Worm (Caenorhabditis elegans): Measurements from ENCODE around the gene F54D1.6.
"Not testable (repeated sequence)": the region's sequence is repeated elsewhere in the genome, so short reads cannot be mapped to it uniquely, and the experiment has no call there.

F54D1.6 gene

DNA sequence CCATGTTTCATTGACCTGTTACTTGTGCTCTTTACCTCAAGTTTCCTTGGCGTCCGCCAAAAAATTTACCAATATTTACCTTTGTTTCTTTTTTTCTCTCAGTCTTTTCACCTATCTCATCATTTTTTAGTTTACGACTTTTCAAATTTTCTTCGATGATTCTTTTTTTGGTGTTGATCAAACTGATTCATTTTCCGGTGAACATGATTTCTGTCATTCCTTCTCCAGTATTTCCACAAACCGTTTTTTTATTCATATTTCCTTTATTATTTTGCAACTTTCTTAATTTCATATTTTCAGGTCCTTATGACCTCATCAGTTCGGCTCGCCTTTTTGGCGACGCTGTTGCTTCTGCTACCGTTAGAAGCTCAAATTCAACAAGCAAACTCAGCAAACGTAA, at the start of gene F54D1.6:
Gene F54D1.6 (plus strand): TSS at position 301 of the 400 bp plus-strand sequence.
- no peak for TF ChIP-seq W03F9.2 (tag; optimal IDR thresholded peaks at IDR 0.05)
- no peak for TF ChIP-seq dao-5 (tag; optimal IDR thresholded peaks at IDR 0.05)
- TF ChIP-seq him-1 (tag; optimal IDR thresholded peaks at IDR 0.05): no peak

DNA sequence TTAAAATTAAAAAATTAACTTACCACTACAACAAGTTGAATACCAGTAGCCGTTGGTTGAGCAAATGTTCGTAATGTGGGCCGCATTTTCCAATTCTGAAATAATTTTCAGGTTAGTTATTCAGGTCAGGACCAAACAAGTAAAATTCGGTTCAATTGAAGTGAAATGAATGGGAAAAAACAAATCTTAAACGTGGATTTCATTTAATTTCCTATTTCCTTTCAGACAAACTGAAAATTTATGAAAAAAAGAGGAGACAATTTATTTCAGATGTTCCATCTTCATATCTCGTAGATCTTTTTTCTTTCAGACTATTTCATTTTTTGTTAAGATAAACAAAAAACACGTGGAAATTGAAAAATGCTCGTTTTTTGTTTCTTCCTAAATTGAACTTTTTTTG, 46.2 kb upstream of the F54D1.6 start, which contains the start of gene C05C12.6:
Gene C05C12.6 (minus strand): TSS at position 101 of the 400 bp plus-strand sequence.
- TF ChIP-seq dao-5 (tag; optimal IDR thresholded peaks at IDR 0.05) (no peak), W03F9.2 (tag; optimal IDR thresholded peaks at IDR 0.05) (no peak), him-1 (tag; optimal IDR thresholded peaks at IDR 0.05) (no peak)

DNA sequence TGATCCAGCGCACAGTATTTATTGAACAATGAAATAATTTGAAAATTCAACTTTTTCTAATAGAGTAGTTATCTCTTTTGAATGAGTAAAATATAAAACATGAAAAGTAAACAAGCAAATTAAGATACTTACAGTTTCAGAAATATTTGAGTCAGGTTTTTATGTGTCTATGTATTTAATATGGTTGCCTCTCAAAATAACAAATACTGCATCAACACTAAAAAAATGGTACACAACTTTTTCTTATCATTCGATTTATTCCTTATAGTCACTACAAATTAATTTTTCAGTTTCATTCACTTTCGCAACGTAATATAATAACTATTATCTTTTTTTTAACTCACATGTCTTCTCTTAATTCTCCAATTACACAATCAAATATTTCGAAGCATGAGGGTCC, 40.2 kb upstream of the F54D1.6 start:
- no peak for TF ChIP-seq W03F9.2 (tag; optimal IDR thresholded peaks at IDR 0.05)

DNA sequence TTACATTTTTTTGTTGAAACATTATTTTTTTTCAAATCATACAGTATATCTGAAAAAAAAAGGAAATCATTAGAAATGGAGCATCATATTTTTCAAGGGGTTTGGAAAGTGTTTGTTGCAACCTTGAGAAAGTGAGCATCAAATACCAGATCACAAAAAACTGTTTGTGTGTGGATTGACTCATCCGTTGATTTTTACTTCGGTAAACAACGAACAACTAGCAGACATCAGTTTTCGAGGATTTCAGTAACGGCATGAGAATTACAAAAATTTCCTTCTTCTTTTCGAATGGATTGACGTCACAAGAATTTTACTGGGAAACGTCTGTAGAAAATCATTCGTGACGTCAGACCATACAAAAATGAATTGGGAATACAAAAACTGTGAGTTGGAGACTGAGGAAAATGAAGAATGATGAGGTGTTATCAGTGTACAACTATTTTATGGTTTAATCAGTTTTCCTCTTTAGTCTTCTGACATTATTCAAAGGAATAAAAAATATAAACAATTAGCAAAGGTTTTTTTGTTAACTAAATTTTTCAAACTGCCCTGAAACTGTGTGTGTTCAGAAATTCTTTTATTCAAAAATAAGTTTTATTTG, 39.5 kb upstream of the F54D1.6 start, which contains the start of gene C05C12.4:
Gene C05C12.4 (minus strand): TSS at position 51 of the 601 bp plus-strand sequence.
- TF ChIP-seq dao-5 (tag; optimal IDR thresholded peaks at IDR 0.05) (no peak), him-1 (tag; optimal IDR thresholded peaks at IDR 0.05) (no peak), W03F9.2 (tag; optimal IDR thresholded peaks at IDR 0.05) (no peak)

DNA sequence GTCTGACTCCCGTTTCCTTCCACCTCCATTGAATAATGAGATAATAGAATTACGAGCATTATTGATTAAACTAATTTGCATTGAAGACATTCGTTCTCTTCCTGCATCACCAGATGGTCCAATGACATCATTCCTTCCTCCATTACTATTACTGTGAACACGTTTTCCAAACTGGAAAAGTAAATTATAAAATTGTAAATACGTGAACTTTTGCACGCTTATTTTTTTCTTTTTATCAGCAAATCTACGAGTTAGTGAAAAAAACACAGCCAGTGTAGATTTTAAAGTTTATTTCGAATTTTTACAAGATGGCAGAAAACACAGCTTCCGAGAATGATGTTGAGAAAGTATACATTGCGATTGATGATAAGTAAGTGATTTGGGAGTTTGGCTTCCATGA, 33.9 kb upstream of the F54D1.6 start, which contains the start of gene C05C12.1:
Gene C05C12.1 (plus strand): TSS at position 301 of the 400 bp plus-strand sequence.
- not testable (repeated sequence) for TF ChIP-seq him-1, W03F9.2, dao-5 (tag; optimal IDR thresholded peaks at IDR 0.05)

DNA sequence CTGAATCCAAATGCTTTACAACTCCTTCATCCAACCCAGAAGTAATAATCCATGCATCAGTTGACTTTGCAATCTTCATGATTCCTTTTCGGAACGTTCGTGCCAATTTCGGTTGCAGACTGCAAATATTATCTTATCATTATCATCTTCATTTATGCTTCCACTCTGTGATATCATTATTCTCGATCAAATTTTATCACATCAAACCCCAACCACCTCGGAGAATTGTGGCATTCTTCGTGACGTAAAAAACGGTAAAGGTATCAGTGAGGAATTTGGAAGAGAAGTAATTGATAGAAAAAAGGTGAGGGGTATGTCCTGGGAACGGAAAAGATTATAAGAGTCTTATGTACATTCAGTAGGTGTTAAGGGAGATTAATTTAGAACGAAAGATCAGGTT, 30.1 kb upstream of the F54D1.6 start:
- TF ChIP-seq dao-5 (tag; optimal IDR thresholded peaks at IDR 0.05) (no peak), W03F9.2 (tag; optimal IDR thresholded peaks at IDR 0.05) (no peak), him-1 (tag; optimal IDR thresholded peaks at IDR 0.05) (no peak)

DNA sequence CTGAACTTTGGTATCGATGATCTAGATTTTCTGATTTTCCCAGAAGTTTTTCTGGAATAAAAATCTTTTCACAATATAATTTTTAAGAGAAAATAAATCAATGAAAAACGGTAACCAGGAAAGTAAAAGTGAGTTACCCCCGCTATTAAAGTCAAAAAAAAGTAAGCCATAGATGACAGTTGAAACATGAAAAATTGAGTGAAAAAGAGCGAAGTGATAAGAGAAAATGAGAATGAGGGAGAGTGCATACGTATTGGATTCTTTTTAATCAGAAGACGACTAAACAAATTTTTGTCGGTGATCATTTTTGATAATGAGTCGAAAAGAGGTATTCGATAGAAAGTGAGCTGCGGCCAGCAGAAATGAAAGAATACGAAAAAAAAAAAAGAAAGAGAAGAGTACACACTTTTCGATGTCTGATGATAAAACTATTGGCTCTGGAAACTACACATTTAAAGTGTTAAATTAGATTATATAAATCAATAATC, 28.1 kb upstream of the F54D1.6 start, which contains the start of gene gtl-1:
Gene gtl-1 (minus strand): TSS at position 51 of the 488 bp plus-strand sequence.
- TF ChIP-seq dao-5 (tag; optimal IDR thresholded peaks at IDR 0.05): no peak
- no peak for TF ChIP-seq W03F9.2 (tag; optimal IDR thresholded peaks at IDR 0.05)

DNA sequence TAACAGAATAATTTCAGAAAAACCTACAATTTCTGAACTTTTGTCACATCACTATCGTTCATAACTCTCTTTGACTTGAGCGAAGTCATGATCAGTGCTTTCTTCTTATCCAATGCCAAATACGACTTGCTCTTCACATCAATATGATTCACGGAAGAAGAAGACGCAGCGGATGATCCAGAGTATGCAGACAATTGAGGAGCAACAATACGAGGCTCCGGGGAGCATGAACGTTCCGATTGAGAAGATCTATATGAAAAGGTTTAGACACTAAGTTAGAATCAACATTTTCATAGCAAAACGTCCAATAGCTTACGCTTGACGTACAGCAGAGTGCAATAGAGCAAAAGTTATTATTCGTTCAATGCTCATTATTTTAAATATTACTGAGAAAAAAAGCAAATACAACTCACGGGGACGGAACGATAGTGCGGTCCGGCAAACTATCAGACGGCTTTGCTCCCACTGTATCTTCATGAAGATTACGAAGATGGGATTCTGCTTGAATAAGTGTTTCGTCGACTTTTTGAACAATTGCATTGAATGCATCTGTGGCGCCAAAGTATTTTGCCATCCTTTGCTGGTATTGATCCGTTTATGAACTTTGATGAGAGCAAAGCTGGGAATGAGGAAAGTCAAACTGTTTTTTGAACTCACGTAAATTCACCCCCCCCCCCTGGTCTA, 26.9 kb upstream of the F54D1.6 start, which contains the start of gene C05C12.5:
Gene C05C12.5 (minus strand): TSS at position 642 of the 684 bp plus-strand sequence.
- TF ChIP-seq dao-5 (tag; optimal IDR thresholded peaks at IDR 0.05): no peak
- TF ChIP-seq W03F9.2 (tag; optimal IDR thresholded peaks at IDR 0.05): no peak
- no peak for TF ChIP-seq him-1 (tag; optimal IDR thresholded peaks at IDR 0.05)

DNA sequence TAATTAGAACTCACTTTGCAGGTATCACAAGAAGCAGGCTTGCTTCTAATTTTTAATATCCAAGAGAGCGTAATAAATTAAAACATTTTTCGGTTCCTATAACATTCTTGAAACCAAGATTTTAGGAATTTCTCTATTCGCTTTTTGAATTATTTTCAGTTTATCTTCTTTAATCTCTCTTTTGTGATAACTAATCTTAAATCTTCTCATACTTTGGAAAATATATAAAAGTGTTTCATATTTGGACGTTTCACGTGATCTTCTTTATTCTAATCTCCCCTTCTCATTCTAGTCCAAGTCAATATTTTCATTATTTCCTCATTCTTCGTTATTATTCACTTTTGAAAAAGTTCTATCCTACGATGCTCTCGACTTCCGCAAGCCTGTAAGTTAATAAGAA, 26.1 kb upstream of the F54D1.6 start, which contains the start of gene F54D1.1:
Gene F54D1.1 (plus strand): TSS at position 301 of the 400 bp plus-strand sequence.
- TF ChIP-seq him-1 (tag; optimal IDR thresholded peaks at IDR 0.05) (no peak), dao-5 (tag; optimal IDR thresholded peaks at IDR 0.05) (no peak), W03F9.2 (tag; optimal IDR thresholded peaks at IDR 0.05) (no peak)

DNA sequence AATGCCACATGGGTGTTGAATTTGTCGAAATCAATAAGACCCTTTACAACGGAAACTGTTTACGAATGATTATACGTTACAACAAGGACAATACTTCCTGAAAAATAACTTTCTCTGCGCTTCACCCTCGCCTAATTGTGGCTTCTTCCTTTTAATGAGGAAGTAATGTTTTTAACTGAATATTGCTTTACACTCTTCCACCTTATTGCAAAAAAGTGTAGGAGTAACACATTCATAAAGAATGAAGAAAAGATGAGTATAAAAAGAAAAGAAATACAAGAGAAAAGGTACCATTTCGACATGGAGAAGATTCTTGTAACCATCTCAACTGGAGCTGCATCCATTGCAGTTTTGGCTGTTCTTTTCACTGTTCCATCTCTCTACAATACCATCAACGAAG, 24.5 kb upstream of the F54D1.6 start, which contains the start of gene col-126:
Gene col-126 (plus strand): TSS at position 301 of the 400 bp plus-strand sequence.
- TF ChIP-seq him-1, dao-5, W03F9.2 (tag; optimal IDR thresholded peaks at IDR 0.05): not testable (repeated sequence)

DNA sequence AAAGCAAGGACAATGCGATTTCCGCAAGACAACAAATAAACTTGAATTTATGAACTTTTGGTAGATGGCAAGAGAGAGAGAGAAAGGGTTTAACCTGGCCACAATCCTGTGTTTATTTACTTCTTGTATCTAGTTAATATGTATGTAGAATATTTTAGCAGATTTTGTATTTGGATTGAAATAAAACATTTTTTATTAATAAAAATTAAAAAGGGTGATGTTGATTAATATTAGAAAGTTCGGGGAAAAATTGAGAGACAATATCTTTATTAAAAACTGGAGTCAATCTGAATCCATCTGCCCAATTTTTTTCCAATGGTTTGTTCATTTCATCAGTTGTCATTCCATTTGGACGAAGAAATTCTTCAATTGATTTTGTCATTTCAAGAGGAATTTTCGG, 21.5 kb upstream of the F54D1.6 start, which contains the start of gene col-127:
Gene col-127 (minus strand): TSS at position 101 of the 400 bp plus-strand sequence.
- TF ChIP-seq W03F9.2 (tag; optimal IDR thresholded peaks at IDR 0.05): no peak
- no peak for TF ChIP-seq him-1 (tag; optimal IDR thresholded peaks at IDR 0.05)
- no peak for TF ChIP-seq dao-5 (tag; optimal IDR thresholded peaks at IDR 0.05)

DNA sequence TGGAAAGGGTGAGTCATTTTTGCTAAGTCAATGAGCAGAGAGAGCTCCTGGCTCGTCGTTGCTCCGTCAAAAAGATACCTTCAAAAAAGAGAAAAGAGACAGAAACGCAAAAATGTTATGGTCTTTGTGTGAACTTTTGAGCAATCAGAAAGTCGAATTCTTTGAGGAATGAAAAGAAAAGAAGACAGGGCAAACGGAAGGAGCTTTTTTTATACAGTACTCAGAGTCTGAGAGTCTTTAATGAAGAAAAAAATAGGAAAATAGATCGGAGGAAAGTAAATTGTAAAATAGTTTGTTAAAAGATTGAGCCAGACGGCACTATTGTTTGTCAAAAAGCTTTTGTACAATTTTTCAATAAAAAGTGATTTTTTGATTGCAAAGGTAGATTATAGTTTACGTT, 18.1 kb upstream of the F54D1.6 start:
- TF ChIP-seq W03F9.2 (tag; optimal IDR thresholded peaks at IDR 0.05): no peak

DNA sequence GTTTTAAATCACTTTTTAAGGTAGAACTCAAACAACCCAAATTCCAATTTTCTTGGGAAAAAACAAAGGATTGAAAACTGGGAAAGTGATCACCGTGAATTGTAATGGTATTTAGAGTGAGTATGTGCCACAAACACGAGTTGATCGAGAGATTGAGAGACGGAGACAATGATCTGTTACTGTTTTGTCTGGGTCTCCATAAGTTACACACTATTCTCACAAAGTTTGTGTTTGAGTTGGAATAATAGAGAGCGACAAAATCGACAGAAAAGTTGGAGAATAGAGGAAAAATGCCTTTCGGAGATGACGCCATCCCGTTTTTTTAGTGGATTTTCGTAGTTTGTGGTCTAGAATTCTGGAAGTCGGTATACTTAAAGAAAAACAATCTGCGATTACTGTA, 16.3 kb upstream of the F54D1.6 start, which contains the start of gene nhr-7:
Gene nhr-7 (minus strand): TSS at position 101 of the 400 bp plus-strand sequence.
- no peak for TF ChIP-seq dao-5 (tag; optimal IDR thresholded peaks at IDR 0.05)
- TF ChIP-seq W03F9.2 (tag; optimal IDR thresholded peaks at IDR 0.05): no peak
- TF ChIP-seq him-1 (tag; optimal IDR thresholded peaks at IDR 0.05): no peak

DNA sequence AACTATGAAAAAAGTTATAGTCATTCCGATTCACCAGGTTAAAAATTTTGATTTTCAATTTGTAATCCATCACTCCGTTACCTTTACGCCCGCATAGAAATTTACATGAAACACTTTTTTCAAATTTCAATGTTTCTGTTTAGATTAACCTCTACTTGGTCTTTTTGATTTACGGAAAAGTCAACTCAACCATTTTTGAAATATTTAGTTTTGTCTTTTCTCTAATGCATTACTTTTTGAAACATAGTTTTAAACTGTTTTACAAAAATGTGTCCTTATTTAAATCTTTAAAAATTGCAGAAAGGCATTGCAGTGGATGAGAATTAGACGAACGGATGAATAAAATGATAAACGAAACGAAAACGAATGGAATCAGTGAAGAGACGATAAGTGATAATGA, 14.5 kb upstream of the F54D1.6 start, which contains the start of gene gtl-2:
Gene gtl-2 (plus strand): TSS at position 301 of the 400 bp plus-strand sequence.
- TF ChIP-seq dao-5 (tag; optimal IDR thresholded peaks at IDR 0.05): no peak

Measured in whole organism, L4/young adult.